Worm (Caenorhabditis elegans) whole organism, L4 larva: ENCODE data around the gene C55A6.1.

ENCODE experiments used
- F49E8.2 ChIP-seq: sonication (generic microtip); optimal IDR thresholded peaks from 2 replicates; lab custom pipeline; 2016; ENCODE audit warnings: missing compliant biosample characterization, mild to moderate bottlenecking, missing genetic modification characterization, borderline replicate concordance
- ama-1 ChIP-seq: fragments of 150-350 bp; optimal IDR thresholded peaks from 2 replicates; lab custom pipeline; 2014; ENCODE audit warnings: inconsistent platforms, mixed read lengths
- ces-1 ChIP-seq: fragments of 150-350 bp; sonication (generic microtip); optimal IDR thresholded peaks from 4 replicates; lab custom pipeline; 2014; ENCODE audit warnings: missing biosample characterization, missing genetic modification reagents, missing genetic modification characterization
- egl-27 ChIP-seq: sonication (generic microtip); optimal IDR thresholded peaks from 3 replicates; lab custom pipeline; 2017; ENCODE audit warnings: missing biosample characterization, missing genetic modification reagents, missing genetic modification characterization
- fkh-10 ChIP-seq: fragments of 150-350 bp; optimal IDR thresholded peaks from 2 replicates; lab custom pipeline; 2014; ENCODE audit warnings: missing biosample characterization, missing genetic modification reagents, missing genetic modification characterization
- lin-13 ChIP-seq: fragments of 150-350 bp; optimal IDR thresholded peaks from 2 replicates; lab custom pipeline; 2014; ENCODE audit warnings: missing biosample characterization, missing genetic modification reagents, missing genetic modification characterization
- lsy-2 ChIP-seq, 2 experiments: fragments of 150-350 bp in 1 of 2; sonication (generic microtip) in 1 of 2; optimal IDR thresholded peaks; 2 replicates each; lab custom pipeline; 2014 to 2017; ENCODE audit warnings: missing biosample characterization in 2 of 2, missing genetic modification characterization in 2 of 2
- mep-1 ChIP-seq: fragments of 150-350 bp; sonication (generic microtip); optimal IDR thresholded peaks from 3 replicates; lab custom pipeline; 2014; ENCODE audit warnings: missing biosample characterization, missing genetic modification characterization
- nhr-28 ChIP-seq: fragments of 150-350 bp; optimal IDR thresholded peaks from 2 replicates; lab custom pipeline; 2014; ENCODE audit warnings: missing biosample characterization, missing genetic modification characterization
- nhr-42 ChIP-seq: fragments of 200-800 bp; sonication (Bioruptor generic); IDR thresholded peaks from 2 replicates; pipeline ENCODE4 v1.3.6; 2022; ENCODE audit warnings: missing genetic modification characterization, missing compliant biosample characterization
- unc-130 ChIP-seq: sonication (generic microtip); optimal IDR thresholded peaks from 2 replicates; lab custom pipeline; 2016; ENCODE audit warnings: missing genetic modification reagents, missing genetic modification characterization, missing compliant biosample characterization

- TF ChIP-seq unc-130 (no peak), nhr-28 (tag; lab: Kevin White, UChicago) (no peak), F49E8.2 (no peak), lin-13 (GFP tag; lab: Kevin White, UChicago) (no peak), ama-1 (lab: Kevin White, UChicago) (no peak), lsy-2 (tag; optimal IDR thresholded peaks at IDR 0.05; lab: Kevin White, UChicago) (no peak), fkh-10 (GFP tag; lab: Kevin White, UChicago) (no peak), mep-1 (tag; lab: Kevin White, UChicago) (no peak), nhr-42 (GFP tag; lab: Robert Waterston, UW) (no peak), egl-27 (tag; lab: Kevin White, UChicago) (no peak), ces-1 (GFP tag; lab: Kevin White, UChicago) (no peak)
Measured at ce11 chrV:11479406-11479805, 25.4 kb downstream of the C55A6.1 start, which contains the start of gene T11F9.22.
